Worm (Caenorhabditis elegans) whole organism, L3 larva: ENCODE measurements around the gene mec-15.

ENCODE experiments used
- R02D3.7 ChIP-seq: fragments of 150-350 bp; optimal IDR thresholded peaks from 2 replicates; lab custom pipeline; 2014; ENCODE audit warnings: missing biosample characterization, missing genetic modification characterization
- aly-2 ChIP-seq: fragments of 150-350 bp; optimal IDR thresholded peaks from 2 replicates; lab custom pipeline; 2014; ENCODE audit warnings: missing biosample characterization, missing genetic modification characterization
- ama-1 ChIP-seq: fragments of 150-350 bp; optimal IDR thresholded peaks from 2 replicates; lab custom pipeline; 2018
- ceh-16 ChIP-seq: sonication (generic microtip); optimal IDR thresholded peaks from 2 replicates; lab custom pipeline; 2017; ENCODE audit warnings: missing biosample characterization, missing genetic modification characterization
- ceh-28 ChIP-seq: fragments of 150-350 bp; optimal IDR thresholded peaks from 2 replicates; lab custom pipeline; 2014; ENCODE audit warnings: missing biosample characterization, missing genetic modification reagents, missing genetic modification characterization
- ceh-9 ChIP-seq: sonication (generic microtip); optimal IDR thresholded peaks from 2 replicates; lab custom pipeline; 2018; ENCODE audit warnings: missing biosample characterization, missing genetic modification characterization
- fkh-10 ChIP-seq: sonication (generic microtip); optimal IDR thresholded peaks from 2 replicates; lab custom pipeline; 2017; ENCODE audit warnings: missing biosample characterization, missing genetic modification reagents, missing genetic modification characterization
- lin-15B ChIP-seq: fragments of 150-350 bp; optimal IDR thresholded peaks from 2 replicates; lab custom pipeline; 2014; ENCODE audit warnings: missing biosample characterization, missing genetic modification characterization
- nhr-11 ChIP-seq: fragments of 150-350 bp; optimal IDR thresholded peaks from 2 replicates; lab custom pipeline; 2014; ENCODE audit warnings: missing biosample characterization, missing genetic modification characterization
- nhr-12 ChIP-seq: fragments of 150-350 bp; optimal IDR thresholded peaks from 2 replicates; lab custom pipeline; 2014; ENCODE audit warnings: missing biosample characterization, missing genetic modification characterization
- unc-62 ChIP-seq: fragments of 150-350 bp; sonication (generic microtip); optimal IDR thresholded peaks from 4 replicates; lab custom pipeline; 2014; ENCODE audit warnings: missing biosample characterization, missing genetic modification reagents, missing genetic modification characterization
- ztf-4 ChIP-seq: fragments of 150-350 bp; optimal IDR thresholded peaks from 2 replicates; lab custom pipeline; 2014; ENCODE audit warnings: missing biosample characterization, missing genetic modification characterization

ce11 chrII:10239595-10239994 is at the start of gene mec-15:
- TF ChIP-seq ztf-4 (tag; lab: Kevin White, UChicago) (no peak), lin-15B (tag; lab: Kevin White, UChicago) (no peak), aly-2 (tag; lab: Kevin White, UChicago) (no peak), nhr-11 (tag; lab: Kevin White, UChicago) (no peak), unc-62 (GFP tag; lab: Kevin White, UChicago) (no peak), R02D3.7 (tag; lab: Kevin White, UChicago) (no peak), nhr-12 (tag; lab: Kevin White, UChicago) (no peak), fkh-10 (no peak), ceh-9 (no peak), ceh-28 (no peak), ceh-16 (tag; lab: Kevin White, UChicago) (no peak), ama-1 (lab: Kevin White, UChicago) (no peak)
